Worm (Caenorhabditis elegans) whole organism, L2 larva: ENCODE measurements around the gene popl-1.

Source experiments
- ceh-82 ChIP-seq: fragments of 150-350 bp; optimal IDR thresholded peaks from 2 replicates; lab custom pipeline; 2014; ENCODE audit warnings: missing biosample characterization, missing genetic modification characterization
- lsy-2 ChIP-seq, 2 experiments: fragments of 150-350 bp in 1 of 2; sonication (generic microtip) in 1 of 2; optimal IDR thresholded peaks; 2 replicates each; lab custom pipeline; 2014 to 2017; ENCODE audit warnings: missing biosample characterization in 2 of 2, missing genetic modification characterization in 2 of 2

- no peak for TF ChIP-seq ceh-82 (tag; lab: Kevin White, UChicago)
- peak in 1 of 2 experiments; percentile 28 for TF ChIP-seq lsy-2 (tag; optimal IDR thresholded peaks at IDR 0.05; lab: Kevin White, UChicago)
Measured at ce11 chrIII:6402346-6402745, 28.4 kb downstream of the popl-1 start.
